Fruit fly (Drosophila melanogaster): ENCODE measurements around the gene CG43965.

- TF ChIP-seq CG11695 (GFP tag; IDR thresholded peaks at IDR 0.05) (no peak), Gug (GFP tag; IDR thresholded peaks at IDR 0.05) (no peak), psq (GFP tag; optimal IDR thresholded peaks at IDR 0.05) (no peak), en (GFP tag; optimal IDR thresholded peaks at IDR 0.05) (no peak)
These were observed 19.6 kb upstream of the CG43965 start, which contains the start of gene Prm for dm6 chr3L:8745210-8745609.
